Fruit fly (Drosophila melanogaster): ENCODE measurements around the gene bond.

The bond gene

dm6 chr3R:22526353-22526907 is 24.1 kb upstream of the bond start (continued):
- TF ChIP-seq CG4617 (GFP tag; optimal IDR thresholded peaks at IDR 0.05; ENCODE audit: borderline replicate concordance), result no peak
- TF ChIP-seq CG7786 (GFP tag; optimal IDR thresholded peaks at IDR 0.05), result no peak
- no peak for TF ChIP-seq dmrt11E (tag; optimal IDR thresholded peaks at IDR 0.05)
- no peak for TF ChIP-seq Neu2 (GFP tag; optimal IDR thresholded peaks at IDR 0.05; ENCODE audit: borderline replicate concordance)
- no peak for TF ChIP-seq gfzf (GFP tag; optimal IDR thresholded peaks at IDR 0.05)
- TF ChIP-seq CG13424 (tag; optimal IDR thresholded peaks at IDR 0.05), result peak; percentile 21
- TF ChIP-seq CG17612 (GFP tag; IDR thresholded peaks at IDR 0.05), result peak; percentile 13; the same call in 1 of the 2 replicates
- no peak for TF ChIP-seq CG15696 (tag; optimal IDR thresholded peaks at IDR 0.05)
- TF ChIP-seq CG12236 (GFP tag; optimal IDR thresholded peaks at IDR 0.05), result no peak
- TF ChIP-seq insv (GFP tag; optimal IDR thresholded peaks at IDR 0.05), result no peak
- 0 out of 3 replicates have a peak, but pooled peaks have one; percentile 16 for TF ChIP-seq CG11695 (GFP tag; IDR thresholded peaks at IDR 0.05)
- TF ChIP-seq CG3065 (GFP tag; optimal IDR thresholded peaks at IDR 0.05), result no peak
- TF ChIP-seq CkIIα-i1 (GFP tag; IDR thresholded peaks at IDR 0.05), result no peak
- no peak for TF ChIP-seq Scr (GFP tag; IDR thresholded peaks at IDR 0.05; ENCODE audit: partially characterized antibody)
- no peak for TF ChIP-seq CG17385 (GFP tag; optimal IDR thresholded peaks at IDR 0.05)
- no peak for TF ChIP-seq CG30020 (tag; optimal IDR thresholded peaks at IDR 0.05)
- TF ChIP-seq CG13624 (GFP tag; optimal IDR thresholded peaks at IDR 0.05), result no peak
- peak; percentile 20 for TF ChIP-seq Blimp-1 (GFP tag; optimal IDR thresholded peaks at IDR 0.05)
- peak; percentile 89 for TF ChIP-seq Med (GFP tag)
- no peak for TF ChIP-seq nerfin-1 (tag; optimal IDR thresholded peaks at IDR 0.05)
- no peak; the same call in 1 of the 2 replicates for TF ChIP-seq MBD-R2 (GFP tag; IDR thresholded peaks at IDR 0.05)
- TF ChIP-seq z (GFP tag; IDR thresholded peaks at IDR 0.05), result 0 out of 3 replicates have a peak, but pooled peaks have one; percentile 20
- peak; percentile 10 for TF ChIP-seq CG9437 (GFP tag; optimal IDR thresholded peaks at IDR 0.05)
- TF ChIP-seq yki (optimal IDR thresholded peaks at IDR 0.05), result no peak
- TF ChIP-seq CG12659 (GFP tag; optimal IDR thresholded peaks at IDR 0.05), result peak; percentile 15
- no peak for TF ChIP-seq CG15011 (GFP tag; optimal IDR thresholded peaks at IDR 0.05)
- no peak for TF ChIP-seq CG10959 (GFP tag; IDR thresholded peaks at IDR 0.05)
- TF ChIP-seq sna (GFP tag; IDR thresholded peaks at IDR 0.05; ENCODE audit: partially characterized antibody), result no peak
- no peak for TF ChIP-seq CG13287 (GFP tag; IDR thresholded peaks at IDR 0.05; ENCODE audit: partially characterized antibody)
- TF ChIP-seq nom (GFP tag; optimal IDR thresholded peaks at IDR 0.05), result peak; percentile 81
- no peak for TF ChIP-seq sc (optimal IDR thresholded peaks at IDR 0.05)
- no peak for TF ChIP-seq sc (GFP tag; optimal IDR thresholded peaks at IDR 0.05)
- no peak for TF ChIP-seq al (GFP tag; IDR thresholded peaks at IDR 0.05)
- no peak; the same call in 2 of the 3 replicates for TF ChIP-seq B-H1 (GFP tag; IDR thresholded peaks at IDR 0.05)
- no peak for TF ChIP-seq salm (tag; optimal IDR thresholded peaks at IDR 0.05)
- no peak for TF ChIP-seq CG1529 (GFP tag; optimal IDR thresholded peaks at IDR 0.05)
- no peak for TF ChIP-seq sob (GFP tag; IDR thresholded peaks at IDR 0.05)
- TF ChIP-seq Spps (tag; optimal IDR thresholded peaks at IDR 0.05), result no peak
- no peak for TF ChIP-seq CG14860 (GFP tag; IDR thresholded peaks at IDR 0.05; ENCODE audit: partially characterized antibody)
- no peak for TF ChIP-seq oc (tag; optimal IDR thresholded peaks at IDR 0.05)
- peak; percentile 35; the same call in 1 of the 2 replicates for TF ChIP-seq CG10366 (GFP tag; IDR thresholded peaks at IDR 0.05)
- no peak for TF ChIP-seq zen (tag; optimal IDR thresholded peaks at IDR 0.05)
- no peak for TF ChIP-seq Atf-2 (GFP tag; optimal IDR thresholded peaks at IDR 0.05)
- peak; percentile 66; the same call in 1 of the 3 replicates for TF ChIP-seq sr (GFP tag; IDR thresholded peaks at IDR 0.05)
- no peak for TF ChIP-seq gsb (GFP tag; IDR thresholded peaks at IDR 0.05)
- TF ChIP-seq CG3726 (GFP tag; IDR thresholded peaks at IDR 0.05), result no peak
- peak; percentile 36 for TF ChIP-seq shn (GFP tag; optimal IDR thresholded peaks at IDR 0.05)
- no peak for TF ChIP-seq CG16779 (GFP tag; IDR thresholded peaks at IDR 0.05)
- TF ChIP-seq kni (GFP tag; optimal IDR thresholded peaks at IDR 0.05), result no peak
- no peak for TF ChIP-seq usp (GFP tag; optimal IDR thresholded peaks at IDR 0.05)
- TF ChIP-seq Bgb (GFP tag; IDR thresholded peaks at IDR 0.05; ENCODE audit: partially characterized antibody), result no peak

Measured in whole organism, embryonic.